Worm (Caenorhabditis elegans): Measurements from ENCODE around the gene T04A8.18.

- TF ChIP-seq ztf-4 (tag; optimal IDR thresholded peaks at IDR 0.05) (no peak), unc-39 (tag; optimal IDR thresholded peaks at IDR 0.05) (no peak), elt-3 (tag; optimal IDR thresholded peaks at IDR 0.05) (no peak), lsy-2 (tag; optimal IDR thresholded peaks at IDR 0.05) (no peak), lin-39 (tag; optimal IDR thresholded peaks at IDR 0.05) (no peak), lin-11 (tag; optimal IDR thresholded peaks at IDR 0.05) (no peak), ceh-16 (tag; optimal IDR thresholded peaks at IDR 0.05) (no peak), ztf-11 (tag; optimal IDR thresholded peaks at IDR 0.05) (no peak)
Measured at ce11 chrIII:4688356-4688755, 20.7 kb upstream of the T04A8.18 start, which contains the start of gene tag-243.
